Worm (Caenorhabditis elegans) whole organism, L3 larva: Measurements from ENCODE around the gene T08G5.15.

Source experiments
- egl-5 ChIP-seq: fragments of 150-350 bp; optimal IDR thresholded peaks from 2 replicates; lab custom pipeline; 2017; ENCODE audit warnings: missing biosample characterization, missing genetic modification reagents, missing genetic modification characterization, inconsistent platforms
- fos-1 ChIP-seq: fragments of 150-350 bp; optimal IDR thresholded peaks from 2 replicates; lab custom pipeline; 2014; ENCODE audit warnings: missing biosample characterization, missing genetic modification characterization
- nhr-23 ChIP-seq: fragments of 150-350 bp; optimal IDR thresholded peaks from 2 replicates; lab custom pipeline; 2014; ENCODE audit warnings: missing biosample characterization, missing genetic modification reagents, missing genetic modification characterization
- nhr-237 ChIP-seq: fragments of 150-350 bp; optimal IDR thresholded peaks from 2 replicates; lab custom pipeline; 2014; ENCODE audit warnings: missing biosample characterization, missing genetic modification characterization
- nhr-28 ChIP-seq: fragments of 150-350 bp; optimal IDR thresholded peaks from 2 replicates; lab custom pipeline; 2014; ENCODE audit warnings: missing biosample characterization, missing genetic modification characterization
- snpc-4 ChIP-seq: fragments of 150-350 bp; optimal IDR thresholded peaks from 2 replicates; lab custom pipeline; 2014; ENCODE audit warnings: missing biosample characterization, missing genetic modification characterization
- zag-1 ChIP-seq: fragments of 150-350 bp; optimal IDR thresholded peaks from 2 replicates; lab custom pipeline; 2014; ENCODE audit warnings: missing biosample characterization, missing genetic modification characterization

ce11 chrV:14057540-14057939 is 34.6 kb upstream of the T08G5.15 start, which contains the start of gene F58D12.3:
- TF ChIP-seq nhr-23 (tag; lab: Kevin White, UChicago) (no peak), nhr-237 (tag; lab: Kevin White, UChicago) (no peak), snpc-4 (tag; lab: Kevin White, UChicago) (no peak), nhr-28 (no peak), fos-1 (tag; lab: Kevin White, UChicago) (no peak), egl-5 (tag; lab: Kevin White, UChicago) (no peak), zag-1 (tag; lab: Kevin White, UChicago) (no peak)
